Worm (Caenorhabditis elegans) whole organism, dauer: ENCODE data around the gene F11E6.6.

ENCODE experiments used
- unc-62 ChIP-seq: sonication (generic microtip); optimal IDR thresholded peaks from 2 replicates; lab custom pipeline; 2017; ENCODE audit warnings: missing biosample characterization, missing genetic modification reagents, missing genetic modification characterization

F11E6.6 gene

DNA sequence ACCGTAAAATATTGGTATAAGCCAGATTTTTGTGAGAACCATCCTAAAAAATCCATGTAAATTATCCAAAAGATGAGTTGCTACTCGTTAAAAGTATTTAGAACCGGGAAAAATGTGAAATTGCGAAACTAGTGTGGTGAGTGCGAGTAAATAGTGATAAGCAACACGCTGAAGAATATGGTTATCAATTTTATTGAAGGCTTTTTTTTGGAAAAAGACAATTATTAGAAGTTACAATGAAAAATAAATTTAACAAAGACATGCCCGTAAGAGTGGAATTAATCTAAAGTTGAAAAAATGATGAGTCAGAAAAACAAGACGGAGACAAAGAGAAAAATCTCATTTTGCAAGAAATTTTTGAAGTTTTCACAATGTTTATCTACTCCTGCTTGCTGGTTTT lies at the start of gene F11E6.6:
TSS of gene F11E6.6 (minus strand) at position 101 of the 400 bp plus-strand sequence.
- no peak for TF ChIP-seq unc-62 (GFP tag; lab: Kevin White, UChicago)

DNA sequence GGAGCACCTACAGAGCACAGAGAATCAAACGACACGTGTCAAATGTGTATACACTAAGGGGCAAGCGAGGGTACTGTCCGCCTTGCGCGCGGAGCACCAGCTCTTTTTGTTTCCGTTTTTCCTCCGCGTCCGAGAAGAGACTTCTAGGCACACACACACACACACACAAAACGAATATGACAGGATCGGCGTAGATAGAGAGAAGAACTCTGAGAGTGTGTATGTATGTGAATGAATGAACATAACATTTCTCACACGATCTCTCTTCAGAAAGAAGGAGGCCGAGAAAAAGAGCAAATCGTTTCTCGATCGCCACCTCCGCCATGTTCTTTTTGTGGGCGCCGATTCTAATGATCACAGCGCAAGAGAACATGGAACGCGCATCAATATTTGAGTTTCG lies 24.9 kb upstream of the F11E6.6 start, which contains the start of gene nas-6:
TSS of gene nas-6 (minus strand) at position 101 of the 400 bp plus-strand sequence.
- TF ChIP-seq unc-62 (GFP tag; lab: Kevin White, UChicago) = no peak

DNA sequence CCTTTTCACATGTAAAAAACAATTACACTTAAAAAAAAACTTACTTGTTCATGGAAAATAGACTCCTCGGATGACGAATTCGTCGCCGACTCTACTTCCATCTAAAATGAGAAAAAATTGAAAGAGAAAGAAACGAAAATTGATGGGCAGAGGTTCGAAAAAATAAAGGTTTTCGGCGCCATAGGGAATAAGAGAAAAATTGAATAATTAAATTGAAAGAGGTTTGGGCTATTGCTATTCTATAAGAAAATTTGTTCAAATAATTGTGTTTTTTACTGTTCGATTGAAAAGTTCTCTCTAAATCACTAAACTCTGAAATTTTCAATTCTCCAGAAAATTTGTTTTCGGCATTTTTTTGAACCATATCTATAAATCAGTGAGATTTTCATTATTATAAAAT lies 17.4 kb upstream of the F11E6.6 start, which contains the start of gene rabr-2:
TSS of gene rabr-2 (minus strand) at position 101 of the 400 bp plus-strand sequence.
- TF ChIP-seq unc-62 (GFP tag; lab: Kevin White, UChicago) = no peak

DNA sequence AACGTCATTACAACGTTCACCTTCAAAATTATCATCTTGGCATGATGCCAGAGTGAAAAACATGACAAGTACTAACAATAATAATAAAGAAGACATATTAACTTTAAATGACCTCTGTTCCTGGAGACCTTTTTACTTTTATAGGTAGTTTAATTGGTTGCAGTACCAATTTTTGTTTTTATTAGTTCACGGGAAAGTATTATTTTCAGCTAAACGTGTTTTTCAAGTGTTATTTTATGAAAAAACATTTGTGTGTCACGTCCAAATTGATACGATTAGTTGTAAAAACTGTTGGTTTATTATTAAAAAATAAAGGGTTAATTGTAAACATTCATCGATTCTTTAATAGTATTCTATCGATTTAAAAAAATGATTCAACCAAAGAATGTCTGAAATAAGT lies 10.0 kb upstream of the F11E6.6 start, which contains the start of gene grl-24:
TSS of gene grl-24 (minus strand) at position 101 of the 400 bp plus-strand sequence.
- no peak for TF ChIP-seq unc-62 (GFP tag; lab: Kevin White, UChicago)

DNA sequence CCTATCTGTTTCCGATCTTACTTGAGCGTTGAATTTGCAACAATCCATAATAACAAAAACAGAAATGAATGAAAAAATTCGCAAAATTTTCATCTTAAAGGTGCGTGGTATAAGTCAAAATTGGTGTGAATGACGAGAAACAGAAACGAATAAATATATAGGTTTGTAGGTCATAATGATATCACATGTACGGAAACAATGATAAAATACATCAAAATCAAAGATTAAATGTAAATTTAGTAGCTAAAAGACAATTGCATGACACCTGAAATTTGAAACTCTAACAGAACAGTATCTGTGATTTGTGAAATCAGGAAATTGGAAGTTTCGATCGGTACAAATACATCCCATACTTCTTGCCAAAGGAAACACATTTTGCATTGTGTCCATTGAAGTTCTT lies 9.5 kb upstream of the F11E6.6 start, which contains the start of gene F11E6.9:
TSS of gene F11E6.9 (minus strand) at position 101 of the 400 bp plus-strand sequence.
- TF ChIP-seq unc-62 (GFP tag; lab: Kevin White, UChicago) = no peak

DNA sequence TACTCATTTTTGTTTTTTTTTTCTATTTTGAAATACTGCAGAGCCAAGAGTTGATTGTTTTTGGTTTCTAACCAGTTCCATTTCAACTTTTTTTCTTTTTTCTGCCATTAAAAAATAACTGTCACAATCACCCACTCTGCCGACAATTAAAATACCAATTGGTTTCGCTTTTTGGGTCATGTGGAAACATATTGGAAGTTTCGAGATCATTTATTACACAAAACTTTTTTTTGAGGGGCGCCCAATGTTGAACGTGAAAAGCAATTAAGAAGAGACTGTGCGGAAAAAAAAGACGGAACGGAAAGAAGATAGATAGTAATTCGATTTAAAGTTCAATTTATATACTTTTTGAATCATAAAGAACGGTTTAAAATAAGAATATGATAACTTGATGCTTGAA lies 8.3 kb upstream of the F11E6.6 start:
- no peak for TF ChIP-seq unc-62 (GFP tag; lab: Kevin White, UChicago)

DNA sequence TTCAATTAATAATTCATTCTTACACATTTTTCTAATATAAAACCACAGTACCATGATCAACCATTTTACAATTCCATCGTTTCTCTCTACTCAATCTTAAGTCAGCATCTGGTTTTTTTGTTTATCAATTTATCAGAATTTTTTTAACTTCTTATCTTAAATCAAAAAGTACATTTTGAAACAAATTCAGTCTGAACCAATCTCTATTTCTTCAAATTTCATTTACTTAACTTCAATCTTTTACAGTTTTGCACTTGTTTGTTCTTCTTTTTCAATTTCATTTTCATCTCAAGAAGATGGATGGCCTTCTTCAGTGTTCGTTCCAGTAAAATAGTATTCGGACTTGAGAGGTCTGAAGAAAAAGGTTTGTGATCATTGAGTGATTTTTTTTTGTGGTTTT lies 7.2 kb upstream of the F11E6.6 start, which contains the start of gene gba-3:
TSS of gene gba-3 (plus strand) at position 301 of the 400 bp plus-strand sequence.
- TF ChIP-seq unc-62 (GFP tag; lab: Kevin White, UChicago) = no peak

DNA sequence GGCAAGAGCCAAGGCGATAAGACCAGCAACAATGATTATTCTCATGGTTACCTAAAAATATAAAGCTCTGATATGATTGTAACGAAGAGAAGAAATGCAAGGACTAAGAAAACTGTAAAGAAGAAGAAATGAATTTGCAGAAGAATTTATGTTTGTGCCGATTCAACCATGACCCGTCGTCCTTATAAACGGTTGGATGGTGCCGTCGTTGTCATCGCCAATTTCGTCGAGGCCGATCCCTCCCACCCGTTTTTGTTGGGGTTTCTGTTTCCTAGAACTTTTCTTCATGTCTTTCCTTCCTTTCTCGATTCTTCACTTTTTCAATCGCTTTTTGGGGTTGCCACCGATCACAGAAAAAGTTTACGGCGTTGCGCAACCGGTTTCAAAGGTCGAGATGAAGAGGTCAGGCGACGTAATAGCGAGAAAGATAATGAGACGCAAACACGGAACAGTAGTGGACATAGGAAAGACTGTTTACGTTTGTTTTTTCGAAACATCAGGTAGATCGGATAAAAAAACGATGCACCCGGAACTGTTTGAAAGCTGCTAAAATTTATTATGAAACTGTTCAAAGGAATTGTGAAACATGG lies 6.2 kb upstream of the F11E6.6 start, which contains the start of gene epic-1:
TSS of gene epic-1 (minus strand) at position 51 of the 590 bp plus-strand sequence.
- TF ChIP-seq unc-62 (GFP tag; lab: Kevin White, UChicago) = peak; percentile 1

DNA sequence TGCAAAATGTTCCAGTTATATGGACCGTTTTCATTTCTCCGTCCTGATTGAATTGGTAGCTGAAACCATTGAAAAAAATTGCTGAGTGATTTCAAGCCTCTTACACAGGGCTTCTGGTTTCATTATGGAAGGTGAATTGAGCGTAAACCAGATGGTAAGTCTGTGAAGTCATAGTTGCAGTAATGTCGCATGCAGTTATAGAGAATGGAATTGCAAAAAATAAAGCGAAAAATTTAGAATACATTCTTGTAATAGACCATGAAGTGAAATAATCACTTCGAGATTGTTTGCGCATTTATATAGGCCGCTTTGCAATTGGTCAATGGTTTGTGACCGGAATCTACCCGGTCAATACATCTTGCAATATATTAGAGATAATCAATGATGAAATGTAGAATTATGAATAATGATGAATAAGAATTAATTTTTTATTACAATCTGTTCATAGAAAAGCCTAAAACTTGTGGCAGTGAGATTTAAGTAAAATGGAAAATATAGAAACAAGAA lies 4.4 kb upstream of the F11E6.6 start, which contains the start of gene F11E6.4:
TSS of gene F11E6.4 (minus strand) at position 259 of the 507 bp plus-strand sequence.
- TF ChIP-seq unc-62 (GFP tag; lab: Kevin White, UChicago) = no peak

DNA sequence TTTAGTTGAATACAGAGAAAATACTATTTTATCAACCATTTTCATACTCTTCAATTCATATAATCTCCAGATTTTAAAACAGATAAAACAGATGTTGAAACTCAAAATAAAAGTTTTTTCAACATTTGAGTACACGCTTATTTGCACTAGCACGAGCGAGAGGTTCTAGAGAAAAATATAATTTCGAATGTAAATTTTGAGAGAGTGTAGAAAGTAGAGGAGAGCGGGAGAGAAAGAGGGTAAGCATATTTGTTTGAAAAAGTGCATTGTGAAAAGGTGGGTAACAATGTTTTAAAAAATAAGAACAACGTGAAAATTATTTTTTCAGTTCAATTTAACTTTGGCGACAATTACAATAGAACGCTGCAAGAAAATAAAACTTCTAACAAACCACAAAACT lies 2.0 kb upstream of the F11E6.6 start:
- no peak for TF ChIP-seq unc-62 (GFP tag; lab: Kevin White, UChicago)

DNA sequence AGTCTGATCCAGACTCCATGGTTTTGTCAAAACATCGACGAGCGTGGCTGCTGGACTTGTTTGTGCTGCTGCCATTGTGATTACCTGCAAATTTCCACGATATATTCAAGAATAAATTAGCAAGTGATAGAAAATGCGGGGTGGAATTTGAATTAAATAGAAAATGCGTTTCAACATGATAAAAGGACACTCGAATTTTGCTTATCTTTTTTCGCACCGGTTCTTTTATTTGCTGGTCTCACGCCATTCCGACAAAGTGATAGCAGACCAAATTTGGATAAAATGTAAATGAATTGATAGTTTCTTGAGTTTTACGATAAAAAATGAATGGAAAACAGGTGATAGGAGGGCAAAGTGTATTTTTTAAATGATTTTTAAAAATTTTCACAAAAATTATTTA lies 1.5 kb upstream of the F11E6.6 start, which contains the start of gene elo-2:
TSS of gene elo-2 (minus strand) at position 84 of the 400 bp plus-strand sequence.
- no peak for TF ChIP-seq unc-62 (GFP tag; lab: Kevin White, UChicago)

DNA sequence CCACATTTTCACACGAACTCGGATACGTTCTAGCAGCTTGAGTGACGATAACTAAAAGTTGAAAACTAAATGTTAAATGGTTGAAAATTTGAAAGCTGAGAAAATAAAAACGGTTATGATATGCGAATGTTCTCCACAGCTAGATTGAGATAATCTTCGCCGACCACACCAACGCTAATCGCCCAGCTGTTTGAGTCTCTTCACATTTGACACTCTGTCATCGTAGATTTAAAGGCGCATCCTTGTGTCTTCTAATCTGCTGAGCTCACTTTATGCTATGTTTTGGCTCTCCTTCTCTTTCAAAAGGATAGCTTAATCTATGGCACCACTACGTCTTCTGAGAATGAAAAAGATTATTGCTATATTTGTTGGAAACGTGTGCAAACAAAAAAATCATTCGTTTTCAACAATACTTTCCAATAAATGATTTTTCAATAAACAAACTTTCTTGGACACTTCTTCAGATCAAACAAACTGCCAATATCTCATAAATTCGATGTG lies 2.6 kb downstream of the F11E6.6 start, which contains the start of gene F11E6.10:
TSS of gene F11E6.10 (minus strand) at position 51 of the 501 bp plus-strand sequence.
- no peak for TF ChIP-seq unc-62 (GFP tag; lab: Kevin White, UChicago)

DNA sequence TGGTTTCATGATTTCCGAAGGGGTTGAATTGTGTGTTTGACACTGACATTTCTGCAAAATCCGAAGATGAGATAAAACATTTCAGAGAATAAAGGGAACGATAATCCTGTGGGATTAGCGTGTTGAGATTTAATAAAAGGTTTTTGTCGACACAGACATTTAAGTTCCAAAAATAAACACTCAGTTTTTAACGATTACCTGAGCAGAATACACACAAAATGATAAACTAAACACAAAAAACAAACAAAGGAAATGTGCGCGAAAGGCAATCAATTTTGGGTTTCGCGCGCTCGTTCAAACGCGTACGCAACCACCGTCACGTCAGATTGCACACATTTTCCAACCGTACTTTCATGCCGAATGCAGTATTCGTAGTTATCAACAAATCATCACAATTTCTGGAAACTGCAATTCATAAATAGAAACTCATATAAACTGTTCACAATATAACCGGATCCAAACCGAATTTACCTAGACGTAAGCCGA lies 4.5 kb downstream of the F11E6.6 start, which contains the start of gene rif-1.1:
TSS of gene rif-1.1 (minus strand) at position 51 of the 486 bp plus-strand sequence.
- no peak for TF ChIP-seq unc-62 (GFP tag; lab: Kevin White, UChicago)

DNA sequence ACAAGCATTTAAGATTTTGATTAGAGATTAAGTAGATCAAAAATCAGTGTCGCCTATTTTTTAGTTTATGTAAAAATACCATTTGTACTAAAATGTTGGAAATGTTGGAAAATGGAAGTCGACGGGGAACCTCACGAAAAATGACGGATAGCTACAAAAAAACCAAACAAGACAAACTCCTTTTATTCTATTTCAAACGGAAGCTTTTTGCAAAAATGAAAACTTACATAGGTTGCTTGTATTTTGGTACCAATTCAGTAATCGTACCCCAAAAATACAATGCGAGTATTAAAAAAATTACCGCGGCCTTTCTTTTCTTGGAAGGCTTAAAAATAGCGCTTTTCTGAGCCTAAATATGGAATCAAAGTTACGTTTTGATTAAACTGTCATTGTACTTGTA lies 11.8 kb downstream of the F11E6.6 start:
- no peak for TF ChIP-seq unc-62 (GFP tag; lab: Kevin White, UChicago)

DNA sequence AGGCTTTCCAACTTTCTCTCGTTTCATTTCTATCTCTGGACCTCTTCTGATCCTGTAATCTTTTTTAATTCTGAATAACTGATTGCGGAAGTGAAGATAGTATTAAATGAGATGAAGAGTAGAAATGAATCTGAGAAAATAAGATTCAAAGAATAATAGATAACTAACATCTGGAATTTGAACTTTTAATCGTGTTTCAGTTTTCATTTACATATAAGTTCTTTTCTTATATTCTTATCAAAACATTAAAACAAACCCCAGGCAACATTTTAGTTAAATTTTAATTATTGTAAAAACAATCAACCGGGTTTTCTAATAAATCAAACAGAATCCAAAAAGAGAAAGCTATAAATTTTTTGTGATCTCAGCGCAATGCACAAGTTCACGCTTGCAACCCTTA lies 12.6 kb downstream of the F11E6.6 start:
- TF ChIP-seq unc-62 (GFP tag; lab: Kevin White, UChicago) = no peak

DNA sequence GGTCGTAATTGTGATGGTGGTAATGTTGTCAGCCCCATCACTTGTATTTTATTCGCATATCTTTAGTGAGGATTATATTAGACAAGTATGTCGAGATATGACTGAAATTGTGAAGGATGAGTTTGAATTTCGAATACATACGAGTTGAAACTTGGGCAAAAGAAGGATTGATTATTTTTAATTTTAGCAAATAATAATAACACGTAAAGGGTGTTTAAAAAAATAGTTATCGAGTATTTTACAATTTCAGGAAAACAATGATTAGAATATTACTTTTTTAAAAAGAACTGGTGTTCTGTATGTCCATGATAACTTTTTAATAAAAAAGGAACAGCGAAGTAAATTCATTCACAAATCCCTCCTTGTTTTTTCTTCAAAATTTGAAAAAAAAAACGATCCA lies 15.3 kb downstream of the F11E6.6 start, which contains the start of gene F11E6.8:
TSS of gene F11E6.8 (minus strand) at position 101 of the 400 bp plus-strand sequence.
- no peak for TF ChIP-seq unc-62 (GFP tag; lab: Kevin White, UChicago)
